Fruit fly (Drosophila melanogaster) whole organism, adult: ENCODE measurements around the gene Cpsf6.

Source experiments
- CG11617 ChIP-seq: fragments of 200-800 bp; sonication (Bioruptor generic); optimal IDR thresholded peaks from 2 replicates; lab custom pipeline; 2017; ENCODE audit warnings: mild to moderate bottlenecking, missing biosample characterization, missing genetic modification reagents, missing genetic modification characterization
- CG12768 ChIP-seq: fragments of 200-800 bp; sonication (Bioruptor generic); optimal IDR thresholded peaks from 2 replicates; lab custom pipeline; 2017; ENCODE audit warnings: missing biosample characterization, missing genetic modification characterization, mild to moderate bottlenecking, moderate library complexity, missing genetic modification reagents
- CG14711 ChIP-seq: fragments of 200-800 bp; sonication (Bioruptor generic); optimal IDR thresholded peaks from 2 replicates; lab custom pipeline; 2018; ENCODE audit warnings: missing biosample characterization, mild to moderate bottlenecking, missing genetic modification characterization, moderate library complexity
- CG1620 ChIP-seq: fragments of 200-800 bp; sonication (Bioruptor generic); optimal IDR thresholded peaks from 2 replicates; lab custom pipeline; 2016; ENCODE audit warnings: missing biosample characterization, missing genetic modification characterization
- CG33017 ChIP-seq: fragments of 200-800 bp; sonication (Bioruptor generic); optimal IDR thresholded peaks from 2 replicates; lab custom pipeline; 2018; ENCODE audit warnings: missing biosample characterization, mild to moderate bottlenecking, missing genetic modification characterization, moderate library complexity
- CG5204 ChIP-seq: fragments of 200-800 bp; sonication (Bioruptor generic); optimal IDR thresholded peaks from 2 replicates; lab custom pipeline; 2016; ENCODE audit warnings: missing biosample characterization, missing genetic modification characterization
- CG7045 ChIP-seq: fragments of 200-800 bp; sonication (Bioruptor generic); optimal IDR thresholded peaks from 2 replicates; lab custom pipeline; 2017; ENCODE audit warnings: missing biosample characterization, mild to moderate bottlenecking, missing genetic modification characterization
- CG7101 ChIP-seq: fragments of 200-800 bp; sonication (Bioruptor generic); optimal IDR thresholded peaks from 2 replicates; lab custom pipeline; 2018; ENCODE audit warnings: missing biosample characterization, mild to moderate bottlenecking, missing genetic modification characterization, moderate library complexity
- Clk ChIP-seq: fragments of 200-800 bp; sonication (Bioruptor generic); optimal IDR thresholded peaks from 2 replicates; lab custom pipeline; 2017; ENCODE audit warnings: missing biosample characterization, missing genetic modification characterization
- Crg-1 ChIP-seq: fragments of 200-800 bp; sonication (Bioruptor generic); optimal IDR thresholded peaks from 2 replicates; lab custom pipeline; 2016; ENCODE audit warnings: missing biosample characterization, missing genetic modification characterization
- Hr96 ChIP-seq: fragments of 200-800 bp; sonication (Bioruptor generic); optimal IDR thresholded peaks from 2 replicates; lab custom pipeline; 2016; ENCODE audit warnings: missing biosample characterization, missing genetic modification characterization
- Mnt ChIP-seq: fragments of 200-800 bp; sonication (Bioruptor generic); optimal IDR thresholded peaks from 2 replicates; lab custom pipeline; 2016; ENCODE audit warnings: missing biosample characterization, mild to moderate bottlenecking, missing genetic modification characterization
- bab1 ChIP-seq: fragments of 200-800 bp; sonication (Bioruptor generic); optimal IDR thresholded peaks from 3 replicates; lab custom pipeline; 2019; ENCODE audit warnings: missing biosample characterization, mild to moderate bottlenecking, missing genetic modification characterization, moderate library complexity
- cic ChIP-seq: fragments of 200-800 bp; sonication (Bioruptor generic); optimal IDR thresholded peaks from 2 replicates; lab custom pipeline; 2017; ENCODE audit warnings: missing biosample characterization, mild to moderate bottlenecking, missing genetic modification characterization, moderate library complexity
- cnc ChIP-seq, 2 experiments: fragments of >200 bp; optimal IDR thresholded peaks; 2 replicates each; lab custom pipeline; 2017
- kay ChIP-seq: fragments of 200-800 bp; sonication (Bioruptor generic); peaks from one replicate; lab custom pipeline; 2016; ENCODE audit warnings: missing biosample characterization, missing genetic modification characterization, borderline replicate concordance
- ovo ChIP-seq: fragments of 200-800 bp; sonication (Bioruptor generic); optimal IDR thresholded peaks from 2 replicates; lab custom pipeline; 2016; ENCODE audit warnings: missing biosample characterization, missing genetic modification characterization
- pad ChIP-seq: fragments of 200-800 bp; sonication (Bioruptor generic); optimal IDR thresholded peaks from 3 replicates; lab custom pipeline; 2017; ENCODE audit warnings: missing biosample characterization, missing genetic modification characterization, mild to moderate bottlenecking, moderate library complexity, missing genetic modification reagents
- tj ChIP-seq: fragments of 200-800 bp; sonication (Bioruptor generic); optimal IDR thresholded peaks from 3 replicates; lab custom pipeline; 2017; ENCODE audit warnings: missing biosample characterization, mild to moderate bottlenecking, missing genetic modification characterization, moderate library complexity
- toe ChIP-seq: fragments of 200-800 bp; sonication (Bioruptor generic); optimal IDR thresholded peaks from 2 replicates; lab custom pipeline; 2016; ENCODE audit warnings: missing biosample characterization, missing genetic modification characterization

The Cpsf6 gene

dm6 chr3L:8285773-8286172, 29.5 kb downstream of the Cpsf6 start:
- TF ChIP-seq cic (GFP tag; lab: Kevin White, UChicago) (no peak), Mnt (GFP tag; lab: Kevin White, UChicago) (no peak), kay (GFP tag; lab: Kevin White, UChicago) (no peak), Hr96 (GFP tag; lab: Kevin White, UChicago) (no peak), cnc (optimal IDR thresholded peaks at IDR 0.05; lab: Kevin White, UChicago) (no peak), tj (GFP tag; lab: Kevin White, UChicago) (no peak), ovo (GFP tag; lab: Kevin White, UChicago) (no peak), CG12768 (GFP tag; lab: Kevin White, UChicago) (no peak), toe (GFP tag; lab: Kevin White, UChicago) (no peak), CG7045 (no peak), CG33017 (tag; lab: Kevin White, UChicago) (no peak), CG1620 (no peak), CG7101 (tag; lab: Kevin White, UChicago) (no peak), CG11617 (no peak), Crg-1 (GFP tag; lab: Kevin White, UChicago) (no peak), CG14711 (tag; lab: Kevin White, UChicago) (no peak), pad (GFP tag; lab: Kevin White, UChicago) (no peak), bab1 (GFP tag; lab: Kevin White, UChicago) (no peak), CG5204 (GFP tag; lab: Kevin White, UChicago) (no peak), Clk (GFP tag; lab: Kevin White, UChicago) (no peak)

DNA sequence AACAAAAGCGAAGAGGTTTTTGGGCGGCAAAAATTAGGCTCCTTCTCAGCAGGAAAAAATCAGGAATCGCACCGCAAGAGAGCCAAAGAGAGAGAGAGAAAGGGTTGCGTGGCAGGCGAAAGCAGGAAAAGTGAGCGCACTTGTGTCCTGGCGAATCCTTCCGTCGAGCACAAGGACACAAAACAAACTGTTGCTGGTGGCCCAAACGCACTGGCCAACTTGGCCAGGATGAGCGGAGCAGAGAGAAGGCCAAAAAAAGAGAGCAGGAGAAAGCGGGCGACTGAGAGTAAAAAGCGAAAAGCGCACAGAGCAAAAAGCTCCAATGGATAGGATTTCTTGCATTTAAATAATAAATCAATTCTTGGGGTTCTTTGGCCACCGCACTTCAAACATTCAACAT, 30.0 kb downstream of the Cpsf6 start:
- TF ChIP-seq CG7045 = no peak
- no peak for TF ChIP-seq CG33017 (tag; lab: Kevin White, UChicago)
- no peak for TF ChIP-seq Mnt (GFP tag; lab: Kevin White, UChicago)

dm6 chr3L:8284651-8285050, 30.7 kb downstream of the Cpsf6 start:
- no peak for TF ChIP-seq cic (GFP tag; lab: Kevin White, UChicago)
- TF ChIP-seq bab1 (GFP tag; lab: Kevin White, UChicago) = no peak
- no peak for TF ChIP-seq CG7101 (tag; lab: Kevin White, UChicago)
- TF ChIP-seq cnc (optimal IDR thresholded peaks at IDR 0.05; lab: Kevin White, UChicago) = no peak
- no peak for TF ChIP-seq CG12768 (GFP tag; lab: Kevin White, UChicago)
- no peak for TF ChIP-seq Mnt (GFP tag; lab: Kevin White, UChicago)
- no peak for TF ChIP-seq Clk (GFP tag; lab: Kevin White, UChicago)
- no peak for TF ChIP-seq Crg-1 (GFP tag; lab: Kevin White, UChicago)
- TF ChIP-seq pad (GFP tag; lab: Kevin White, UChicago) = no peak
- no peak for TF ChIP-seq CG11617
- no peak for TF ChIP-seq Hr96 (GFP tag; lab: Kevin White, UChicago)
- TF ChIP-seq CG1620 = no peak
- no peak for TF ChIP-seq kay (GFP tag; lab: Kevin White, UChicago)
- TF ChIP-seq ovo (GFP tag; lab: Kevin White, UChicago) = no peak
